Fruit fly (Drosophila melanogaster): ENCODE data around the gene CG5515.

DNA sequence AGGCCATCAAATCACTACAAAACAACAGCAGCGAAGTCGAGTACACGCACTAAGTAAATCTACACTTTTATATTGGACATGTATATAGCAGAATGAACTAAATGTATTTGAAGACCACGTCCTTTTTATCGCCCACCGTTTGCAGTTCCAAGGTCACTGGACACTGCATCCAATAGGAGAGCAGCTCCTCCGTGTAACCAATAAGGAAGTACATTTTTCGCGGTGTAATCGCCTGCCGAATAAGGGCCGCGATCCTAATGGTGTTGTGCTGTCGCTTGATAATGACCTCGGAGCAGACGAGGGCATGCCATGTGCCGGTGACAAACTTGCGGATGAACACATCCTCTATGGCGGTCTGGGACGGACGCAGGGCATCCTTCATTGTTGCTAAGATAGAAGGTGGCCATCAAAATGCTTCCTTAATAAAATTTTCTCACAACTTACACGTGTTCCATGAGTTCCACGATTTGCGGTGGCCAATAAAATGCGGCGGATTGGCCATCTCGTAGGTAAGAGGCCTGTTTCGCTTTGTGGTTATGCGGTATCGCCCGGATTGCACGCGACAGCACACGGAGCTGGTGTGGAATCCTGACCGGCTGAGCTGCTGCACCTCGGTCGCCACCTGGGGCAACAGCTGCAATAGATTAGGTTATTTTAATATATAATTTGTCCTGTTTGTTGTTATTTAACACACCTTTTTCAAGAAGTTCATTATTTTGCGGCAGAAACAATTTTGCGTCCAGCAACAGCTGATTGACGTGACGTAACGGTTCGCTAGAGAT is 25.7 kb downstream of the CG5515 start, which contains the start of gene mRpS24:
- TF ChIP-seq psq (optimal IDR thresholded peaks at IDR 0.05) (no peak), ttk (optimal IDR thresholded peaks at IDR 0.05) (no peak), h (optimal IDR thresholded peaks at IDR 0.05) (no peak)

Data from Kc167 (cell line).